Fruit fly (Drosophila melanogaster): ENCODE measurements around the gene Xpac.

Xpac gene

DNA sequence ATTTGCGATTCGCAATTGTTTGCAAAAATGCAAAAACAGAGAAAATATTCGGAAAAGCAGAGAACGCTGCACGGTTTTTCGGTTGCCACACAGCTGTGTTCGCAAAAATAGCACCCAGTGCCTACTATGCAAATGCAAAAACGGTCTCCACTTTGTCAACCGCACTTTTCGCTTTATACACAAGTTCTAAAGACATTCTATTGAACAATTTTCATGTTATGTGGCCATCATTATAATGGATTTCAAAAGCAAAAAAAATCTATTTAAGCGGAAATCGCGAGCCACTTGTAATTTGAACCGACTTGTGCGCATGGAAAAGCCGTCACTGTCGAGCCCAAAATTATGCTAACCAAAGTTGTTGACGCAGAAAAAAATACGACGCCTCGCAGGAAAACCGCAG is 47.0 kb upstream of the Xpac start (continued):
- no peak for TF ChIP-seq CG9609 (GFP tag; optimal IDR thresholded peaks at IDR 0.05)
- TF ChIP-seq ac (GFP tag; optimal IDR thresholded peaks at IDR 0.05), result no peak
- TF ChIP-seq nerfin-2 (GFP tag; IDR thresholded peaks at IDR 0.05; ENCODE audit: partially characterized antibody), result no peak
- no peak for TF ChIP-seq CG7987 (GFP tag; optimal IDR thresholded peaks at IDR 0.05)
- TF ChIP-seq mirr (GFP tag; optimal IDR thresholded peaks at IDR 0.05), result no peak
- peak; percentile 24 for TF ChIP-seq CG2120 (GFP tag; optimal IDR thresholded peaks at IDR 0.05)
- TF ChIP-seq CG2875 (GFP tag; optimal IDR thresholded peaks at IDR 0.05), result no peak
- no peak for TF ChIP-seq CG33557 (GFP tag; optimal IDR thresholded peaks at IDR 0.05)
- TF ChIP-seq exex (tag; optimal IDR thresholded peaks at IDR 0.05), result no peak
- no peak for TF ChIP-seq aop (GFP tag; IDR thresholded peaks at IDR 0.05)
- TF ChIP-seq CG12391 (tag; optimal IDR thresholded peaks at IDR 0.05), result no peak
- no peak for TF ChIP-seq Oli (tag; optimal IDR thresholded peaks at IDR 0.05)
- TF ChIP-seq so (GFP tag; IDR thresholded peaks at IDR 0.05), result no peak
- TF ChIP-seq Hmx (GFP tag; optimal IDR thresholded peaks at IDR 0.05), result no peak
- TF ChIP-seq CG18476 (GFP tag; optimal IDR thresholded peaks at IDR 0.05), result no peak
- no peak for TF ChIP-seq fd3F (GFP tag; optimal IDR thresholded peaks at IDR 0.05)
- no peak for TF ChIP-seq slp2 (GFP tag; optimal IDR thresholded peaks at IDR 0.05)
- no peak for TF ChIP-seq CG18599 (GFP tag; optimal IDR thresholded peaks at IDR 0.05)
- no peak for TF ChIP-seq CG3407 (GFP tag; optimal IDR thresholded peaks at IDR 0.05)
- peak; percentile 4 for TF ChIP-seq phol (tag; optimal IDR thresholded peaks at IDR 0.05)
- no peak for TF ChIP-seq seq (GFP tag; IDR thresholded peaks at IDR 0.05)
- no peak for TF ChIP-seq zf30C (GFP tag; optimal IDR thresholded peaks at IDR 0.05)
- TF ChIP-seq sens (GFP tag), result peak; percentile 10
- TF ChIP-seq CG13424 (tag; optimal IDR thresholded peaks at IDR 0.05), result no peak
- TF ChIP-seq fd96Cb (tag; optimal IDR thresholded peaks at IDR 0.05), result no peak
- TF ChIP-seq cwo (GFP tag; optimal IDR thresholded peaks at IDR 0.05), result no peak
- TF ChIP-seq Fer3 (tag; optimal IDR thresholded peaks at IDR 0.05), result no peak
- no peak for TF ChIP-seq Sry-δ (GFP tag; optimal IDR thresholded peaks at IDR 0.05)
- TF ChIP-seq B-H1 (GFP tag; IDR thresholded peaks at IDR 0.05), result no peak
- no peak for TF ChIP-seq PHDP (tag; optimal IDR thresholded peaks at IDR 0.05)
- TF ChIP-seq pnt (GFP tag; optimal IDR thresholded peaks at IDR 0.05), result no peak
- no peak for TF ChIP-seq ci (GFP tag; IDR thresholded peaks at IDR 0.05)
- no peak for TF ChIP-seq CG9437 (GFP tag; optimal IDR thresholded peaks at IDR 0.05)
- TF ChIP-seq trem (tag; optimal IDR thresholded peaks at IDR 0.05), result no peak
- no peak for TF ChIP-seq Jarid2 (GFP tag; optimal IDR thresholded peaks at IDR 0.05)
- TF ChIP-seq CG10959 (GFP tag; IDR thresholded peaks at IDR 0.05), result no peak
- no peak for TF ChIP-seq CG4424 (GFP tag; optimal IDR thresholded peaks at IDR 0.05)
- no peak for TF ChIP-seq bowl (GFP tag; IDR thresholded peaks at IDR 0.05)
- TF ChIP-seq CG12659 (GFP tag; optimal IDR thresholded peaks at IDR 0.05), result no peak
- TF ChIP-seq CG12942 (GFP tag; optimal IDR thresholded peaks at IDR 0.05), result no peak
- no peak for TF ChIP-seq CG34376 (GFP tag; optimal IDR thresholded peaks at IDR 0.05)
- TF ChIP-seq CG31224 (GFP tag; IDR thresholded peaks at IDR 0.05), result no peak
- no peak for TF ChIP-seq Ada2b (GFP tag; IDR thresholded peaks at IDR 0.05)
- no peak for TF ChIP-seq nau (GFP tag; optimal IDR thresholded peaks at IDR 0.05)
- no peak for TF ChIP-seq sd (tag; optimal IDR thresholded peaks at IDR 0.05)
- TF ChIP-seq CG1647 (GFP tag; optimal IDR thresholded peaks at IDR 0.05), result no peak
- TF ChIP-seq ato (GFP tag; IDR thresholded peaks at IDR 0.05; ENCODE audit: partially characterized antibody), result no peak
- TF ChIP-seq CG7963 (GFP tag; IDR thresholded peaks at IDR 0.05; ENCODE audit: partially characterized antibody), result no peak
- no peak for TF ChIP-seq Abd-B (GFP tag; optimal IDR thresholded peaks at IDR 0.05)

All from whole organism, embryonic.